Fruit fly (Drosophila melanogaster) whole organism, embryonic: ENCODE results near the gene ATP7.
A peak's percentile ranks its signal among the peaks of the same experiment; 100 is the strongest.

Experiments used
- Adf1 ChIP-seq: fragments of 200-800 bp; sonication (Bioruptor generic); IDR thresholded peaks from 2 replicates; pipeline ENCODE4 v1.3.6; 2022; ENCODE audit warnings: missing biosample characterization, missing genetic modification characterization
- BEAF-32 ChIP-seq: fragments of 200-800 bp; sonication (Bioruptor generic); optimal IDR thresholded peaks from 3 replicates; lab custom pipeline; 2017; ENCODE audit warnings: missing biosample characterization, missing genetic modification characterization, mild to moderate bottlenecking, moderate library complexity, missing genetic modification reagents
- BtbVII ChIP-seq: fragments of 200-800 bp; sonication (Bioruptor generic); optimal IDR thresholded peaks from 3 replicates; lab custom pipeline; 2017; ENCODE audit warnings: missing biosample characterization, mild to moderate bottlenecking, missing genetic modification characterization
- Bteb2 ChIP-seq: fragments of 200-800 bp; sonication (Bioruptor generic); optimal IDR thresholded peaks from 2 replicates; lab custom pipeline; 2016; ENCODE audit warnings: missing biosample characterization, missing genetic modification characterization
- CG10267 ChIP-seq: fragments of 200-800 bp; sonication (Bioruptor generic); optimal IDR thresholded peaks from 2 replicates; lab custom pipeline; 2018; ENCODE audit warnings: missing biosample characterization, mild to moderate bottlenecking, missing genetic modification characterization, moderate library complexity
- CG10979 ChIP-seq: fragments of 200-800 bp; sonication (Bioruptor generic); optimal IDR thresholded peaks from 2 replicates; lab custom pipeline; 2018; ENCODE audit warnings: missing biosample characterization, mild to moderate bottlenecking, missing genetic modification characterization, moderate library complexity
- CG11247 ChIP-seq: fragments of 200-800 bp; sonication (Bioruptor generic); IDR thresholded peaks from 2 replicates; pipeline ENCODE4 v1.3.6; 2022; ENCODE audit warnings: missing biosample characterization, missing genetic modification characterization
- CG11696 ChIP-seq: fragments of 200-800 bp; sonication (Bioruptor generic); IDR thresholded peaks from 2 replicates; pipeline ENCODE4 v1.3.6; 2022; ENCODE audit warnings: missing biosample characterization, missing genetic modification characterization
- CG12219 ChIP-seq: fragments of 200-800 bp; sonication (Bioruptor generic); optimal IDR thresholded peaks from 3 replicates; lab custom pipeline; 2018; ENCODE audit warnings: missing biosample characterization, mild to moderate bottlenecking, missing genetic modification characterization
- CG12391 ChIP-seq: fragments of 200-800 bp; sonication (Bioruptor generic); optimal IDR thresholded peaks from 3 replicates; lab custom pipeline; 2018; ENCODE audit warnings: missing biosample characterization, mild to moderate bottlenecking, missing genetic modification characterization, moderate library complexity
- CG12942 ChIP-seq: fragments of 200-800 bp; sonication (Bioruptor generic); optimal IDR thresholded peaks from 3 replicates; lab custom pipeline; 2016; ENCODE audit warnings: missing biosample characterization, missing genetic modification characterization
- CG13287 ChIP-seq: fragments of 200-800 bp; sonication (Bioruptor generic); IDR thresholded peaks from 2 replicates; pipeline ENCODE4 v1.3.6; 2022; ENCODE audit warnings: missing biosample characterization, missing genetic modification characterization; ENCODE audit not compliant: partially characterized antibody
- CG13296 ChIP-seq: fragments of 200-800 bp; sonication (Bioruptor generic); optimal IDR thresholded peaks from 3 replicates; lab custom pipeline; 2018; ENCODE audit warnings: missing biosample characterization, mild to moderate bottlenecking, missing genetic modification characterization
- CG13894 ChIP-seq: fragments of 200-800 bp; sonication (Bioruptor generic); optimal IDR thresholded peaks from 3 replicates; lab custom pipeline; 2018; ENCODE audit warnings: missing biosample characterization, mild to moderate bottlenecking, missing genetic modification characterization, moderate library complexity
- CG1603 ChIP-seq: fragments of 200-800 bp; sonication (Bioruptor generic); optimal IDR thresholded peaks from 2 replicates; lab custom pipeline; 2019; ENCODE audit warnings: missing biosample characterization, mild to moderate bottlenecking, missing genetic modification characterization, moderate library complexity
- CG1832 ChIP-seq: fragments of 200-800 bp; sonication (Bioruptor generic); optimal IDR thresholded peaks from 2 replicates; lab custom pipeline; 2017; ENCODE audit warnings: missing biosample characterization, mild to moderate bottlenecking, missing genetic modification characterization, inconsistent platforms
- CG32767 ChIP-seq: fragments of 200-800 bp; sonication (Bioruptor generic); IDR thresholded peaks from 2 replicates; pipeline ENCODE4 v1.3.6; 2022; ENCODE audit warnings: missing biosample characterization, missing genetic modification characterization
- CG3281 ChIP-seq: fragments of 200-800 bp; sonication (Bioruptor generic); optimal IDR thresholded peaks from 3 replicates; lab custom pipeline; 2017; ENCODE audit warnings: missing biosample characterization, mild to moderate bottlenecking, missing genetic modification characterization
- CG34422 ChIP-seq: fragments of 200-800 bp; sonication (Bioruptor generic); IDR thresholded peaks from 3 replicates; pipeline ENCODE4 v1.3.6; 2022; ENCODE audit warnings: missing biosample characterization, missing genetic modification characterization
- CG3995 ChIP-seq: fragments of 200-800 bp; sonication (Bioruptor generic); optimal IDR thresholded peaks from 3 replicates; lab custom pipeline; 2016; ENCODE audit warnings: missing biosample characterization, missing genetic modification characterization
- CG4360 ChIP-seq: fragments of 200-800 bp; sonication (Bioruptor generic); IDR thresholded peaks from 2 replicates; pipeline ENCODE4 v1.3.6; 2022; ENCODE audit warnings: missing biosample characterization, missing genetic modification characterization
- CG4730 ChIP-seq: fragments of 200-800 bp; sonication (Bioruptor generic); IDR thresholded peaks from 2 replicates; pipeline ENCODE4 v1.3.6; 2022; ENCODE audit warnings: missing biosample characterization, missing genetic modification characterization
- CG5245 ChIP-seq: fragments of 200-800 bp; sonication (Bioruptor generic); optimal IDR thresholded peaks from 3 replicates; lab custom pipeline; 2016; ENCODE audit warnings: missing biosample characterization, missing genetic modification characterization
- CG8290 ChIP-seq, 3 experiments: fragments of 200-800 bp; sonication (Bioruptor generic); optimal IDR thresholded peaks; 2 replicates each; lab custom pipeline; 2016 to 2019; ENCODE audit warnings: missing biosample characterization in 3 of 3, missing genetic modification characterization in 3 of 3, mild to moderate bottlenecking in 2 of 3, moderate library complexity in 1 of 3
- Doc2 ChIP-seq: fragments of 200-800 bp; sonication (Bioruptor generic); IDR thresholded peaks from 2 replicates; pipeline ENCODE4 v1.3.6; 2022; ENCODE audit warnings: missing biosample characterization, missing genetic modification characterization
- ERR ChIP-seq: fragments of 200-800 bp; sonication (Bioruptor generic); optimal IDR thresholded peaks from 2 replicates; lab custom pipeline; 2016; ENCODE audit warnings: missing biosample characterization, missing genetic modification characterization
- Med ChIP-seq: fragments of 200-800 bp; sonication (Bioruptor generic); peaks from one replicate; lab custom pipeline; 2016; ENCODE audit warnings: missing biosample characterization, missing genetic modification characterization, mild to moderate bottlenecking, inconsistent platforms, moderate library complexity
- PHDP ChIP-seq: fragments of 200-800 bp; sonication (Bioruptor generic); optimal IDR thresholded peaks from 3 replicates; lab custom pipeline; 2018; ENCODE audit warnings: missing biosample characterization, mild to moderate bottlenecking, missing genetic modification characterization, moderate library complexity
- Ssrp ChIP-seq: fragments of 200-800 bp; sonication (Bioruptor generic); optimal IDR thresholded peaks from 2 replicates; lab custom pipeline; 2018; ENCODE audit warnings: missing biosample characterization, mild to moderate bottlenecking, missing genetic modification characterization, moderate library complexity
- TFAM ChIP-seq: fragments of 200-800 bp; sonication (Bioruptor generic); optimal IDR thresholded peaks from 2 replicates; lab custom pipeline; 2017; ENCODE audit warnings: missing biosample characterization, missing genetic modification characterization, inconsistent platforms
- crol ChIP-seq: fragments of 200-800 bp; sonication (Bioruptor generic); IDR thresholded peaks from 2 replicates; pipeline ENCODE4 v1.3.6; 2022; ENCODE audit warnings: missing biosample characterization, missing genetic modification characterization
- crp ChIP-seq, 2 experiments: fragments of 200-800 bp; sonication (Bioruptor generic); optimal IDR thresholded peaks; 2 replicates in 1 of 2; 3 replicates in 1 of 2; lab custom pipeline; 2017; ENCODE audit warnings: missing biosample characterization in 2 of 2, missing genetic modification characterization in 2 of 2, mild to moderate bottlenecking in 1 of 2, moderate library complexity in 1 of 2
- danr ChIP-seq: fragments of 200-800 bp; sonication (Bioruptor generic); IDR thresholded peaks from 2 replicates; pipeline ENCODE4 v1.3.6; 2022; ENCODE audit warnings: missing biosample characterization, missing genetic modification characterization
- gcm ChIP-seq: fragments of 200-800 bp; sonication (Bioruptor generic); optimal IDR thresholded peaks from 2 replicates; lab custom pipeline; 2019; ENCODE audit warnings: missing biosample characterization, mild to moderate bottlenecking, missing genetic modification characterization, moderate library complexity
- gcm2 ChIP-seq: fragments of 200-800 bp; sonication (Bioruptor generic); optimal IDR thresholded peaks from 2 replicates; lab custom pipeline; 2016; ENCODE audit warnings: missing biosample characterization, missing genetic modification characterization
- gt ChIP-seq: fragments of 200-800 bp; sonication (Bioruptor generic); IDR thresholded peaks from 2 replicates; pipeline ENCODE4 v1.3.6; 2022; ENCODE audit warnings: missing biosample characterization, missing genetic modification characterization
- hb ChIP-seq: fragments of 200-800 bp; sonication (Bioruptor generic); IDR thresholded peaks from 3 replicates; pipeline ENCODE4 v1.3.6; 2022; ENCODE audit warnings: missing biosample characterization, missing genetic modification characterization; ENCODE audit not compliant: partially characterized antibody
- org-1 ChIP-seq: fragments of 200-800 bp; sonication (Bioruptor generic); optimal IDR thresholded peaks from 2 replicates; lab custom pipeline; 2017; ENCODE audit warnings: missing biosample characterization, missing genetic modification characterization
- phol ChIP-seq: fragments of 200-800 bp; sonication (Bioruptor generic); optimal IDR thresholded peaks from 3 replicates; lab custom pipeline; 2018; ENCODE audit warnings: missing biosample characterization, mild to moderate bottlenecking, missing genetic modification characterization, moderate library complexity
- pros ChIP-seq: fragments of 200-800 bp; sonication (Bioruptor generic); optimal IDR thresholded peaks from 3 replicates; lab custom pipeline; 2019; ENCODE audit warnings: missing biosample characterization, mild to moderate bottlenecking, missing genetic modification characterization, moderate library complexity
- pzg ChIP-seq: fragments of 200-800 bp; sonication (Bioruptor generic); optimal IDR thresholded peaks from 3 replicates; lab custom pipeline; 2018; ENCODE audit warnings: missing biosample characterization, mild to moderate bottlenecking, missing genetic modification characterization, moderate library complexity
- slbo ChIP-seq: fragments of 200-800 bp; sonication (Bioruptor generic); IDR thresholded peaks from 2 replicates; pipeline ENCODE4 v1.3.6; 2022; ENCODE audit warnings: missing biosample characterization, missing genetic modification characterization
- sob ChIP-seq: fragments of 200-800 bp; sonication (Bioruptor generic); IDR thresholded peaks from 2 replicates; pipeline ENCODE4 v1.3.6; 2022; ENCODE audit warnings: missing biosample characterization, missing genetic modification characterization
- sr ChIP-seq: fragments of 200-800 bp; sonication (Bioruptor generic); IDR thresholded peaks from 3 replicates; pipeline ENCODE4 v1.3.6; 2022; ENCODE audit warnings: missing biosample characterization, missing genetic modification characterization
- tio ChIP-seq: fragments of 200-800 bp; sonication (Bioruptor generic); optimal IDR thresholded peaks from 2 replicates; lab custom pipeline; 2017; ENCODE audit warnings: missing biosample characterization, missing genetic modification characterization, inconsistent platforms
- twi ChIP-seq: fragments of 200-800 bp; optimal IDR thresholded peaks from 2 replicates; lab custom pipeline; 2019; ENCODE audit warnings: missing biosample characterization, mild to moderate bottlenecking, missing genetic modification characterization, moderate library complexity
- unc-4 ChIP-seq: fragments of 200-800 bp; sonication (Bioruptor generic); IDR thresholded peaks from 2 replicates; pipeline ENCODE4 v1.3.6; 2022; ENCODE audit warnings: missing biosample characterization, missing genetic modification characterization; ENCODE audit not compliant: partially characterized antibody
- vfl ChIP-seq: fragments of 200-800 bp; sonication (Bioruptor generic); optimal IDR thresholded peaks from 2 replicates; lab custom pipeline; 2016; ENCODE audit warnings: missing biosample characterization, missing genetic modification characterization
- vnd ChIP-seq: fragments of 200-800 bp; sonication (Bioruptor generic); IDR thresholded peaks from 3 replicates; pipeline ENCODE4 v1.3.6; 2022; ENCODE audit warnings: missing biosample characterization, missing genetic modification characterization; ENCODE audit not compliant: partially characterized antibody
- zen ChIP-seq: fragments of 200-800 bp; sonication (Bioruptor generic); optimal IDR thresholded peaks from 3 replicates; lab custom pipeline; 2018; ENCODE audit warnings: missing biosample characterization, mild to moderate bottlenecking, missing genetic modification characterization, moderate library complexity

The ATP7 gene

dm6 chrX:11806196-11806595 is 48.6 kb upstream of the ATP7 start (continued):
- TF ChIP-seq PHDP (tag; lab: Kevin White, UChicago) = no peak
- TF ChIP-seq CG4360 (GFP tag; lab: Robert Waterston, UW) = no peak
- no peak for TF ChIP-seq Ssrp (tag; lab: Kevin White, UChicago)
- TF ChIP-seq CG5245 = no peak
- no peak for TF ChIP-seq CG12942 (GFP tag; lab: Kevin White, UChicago)
- no peak for TF ChIP-seq Doc2 (GFP tag; lab: Robert Waterston, UW)
- no peak for TF ChIP-seq CG1832 (GFP tag; lab: Kevin White, UChicago)
- 0 out of 2 replicates have a peak, but pooled peaks have one; percentile 10 for TF ChIP-seq CG13287
- no peak for TF ChIP-seq CG3281 (GFP tag; lab: Kevin White, UChicago)
- no peak for TF ChIP-seq vnd (GFP tag; lab: Robert Waterston, UW)
- TF ChIP-seq vfl (GFP tag; lab: Kevin White, UChicago) = no peak
- TF ChIP-seq ERR (GFP tag; lab: Kevin White, UChicago) = no peak
- no peak for TF ChIP-seq sr (GFP tag; lab: Robert Waterston, UW)
- TF ChIP-seq crp (GFP tag; optimal IDR thresholded peaks at IDR 0.05; lab: Kevin White, UChicago) = no peak
- no peak for TF ChIP-seq tio
- peak; percentile 42 for TF ChIP-seq CG1603 (tag; lab: Kevin White, UChicago)
- no peak for TF ChIP-seq gt (GFP tag; lab: Robert Waterston, UW)
- no peak for TF ChIP-seq gcm2
- TF ChIP-seq CG11696 (GFP tag; lab: Robert Waterston, UW) = no peak
- TF ChIP-seq CG32767 = no peak
- TF ChIP-seq sob (GFP tag; lab: Robert Waterston, UW) = peak; percentile 36; the same call in 1 of the 2 replicates
- TF ChIP-seq BtbVII (GFP tag; lab: Kevin White, UChicago) = no peak
- peak; percentile 53 for TF ChIP-seq pzg
- TF ChIP-seq pros (GFP tag; lab: Kevin White, UChicago) = no peak
- TF ChIP-seq crol (GFP tag; lab: Robert Waterston, UW) = no peak
- TF ChIP-seq CG11247 (GFP tag; lab: Robert Waterston, UW) = no peak
- TF ChIP-seq Med (GFP tag; lab: Kevin White, UChicago) = peak; percentile 87
- peak; percentile 27; the same call in 1 of the 2 replicates for TF ChIP-seq slbo (GFP tag; lab: Robert Waterston, UW)
- no peak for TF ChIP-seq unc-4 (GFP tag; lab: Robert Waterston, UW)
- peak; percentile 22 for TF ChIP-seq CG13894 (tag; lab: Kevin White, UChicago)
- TF ChIP-seq twi = no peak
- no peak for TF ChIP-seq gcm (GFP tag; lab: Kevin White, UChicago)
- TF ChIP-seq CG34422 (GFP tag; lab: Robert Waterston, UW) = peak; percentile 81; the same call in 1 of the 3 replicates
- TF ChIP-seq zen (tag; lab: Kevin White, UChicago) = no peak
- no peak for TF ChIP-seq org-1 (GFP tag; lab: Kevin White, UChicago)
- TF ChIP-seq BEAF-32 (GFP tag; lab: Kevin White, UChicago) = peak; percentile 30
- TF ChIP-seq CG13296 = no peak
- no peak for TF ChIP-seq CG10979 (tag; lab: Kevin White, UChicago)
- no peak for TF ChIP-seq CG8290 (GFP tag; optimal IDR thresholded peaks at IDR 0.05; lab: Kevin White, UChicago)
- TF ChIP-seq CG8290 (tag; optimal IDR thresholded peaks at IDR 0.05; lab: Kevin White, UChicago) = peak in 1 of 2 experiments; percentile 62
- TF ChIP-seq Adf1 (GFP tag; lab: Robert Waterston, UW) = peak; percentile 26; the same call in 1 of the 2 replicates
- TF ChIP-seq phol (tag; lab: Kevin White, UChicago) = no peak
- TF ChIP-seq CG3995 (GFP tag; lab: Kevin White, UChicago) = no peak
- no peak for TF ChIP-seq TFAM
- TF ChIP-seq CG4730 = no peak
- TF ChIP-seq Bteb2 (GFP tag; lab: Kevin White, UChicago) = no peak
- no peak for TF ChIP-seq hb (GFP tag; lab: Robert Waterston, UW)
- peak; percentile 90 for TF ChIP-seq CG10267 (tag; lab: Kevin White, UChicago)
- no peak for TF ChIP-seq danr (GFP tag; lab: Robert Waterston, UW)
- TF ChIP-seq CG12391 (tag; lab: Kevin White, UChicago) = no peak
- no peak for TF ChIP-seq CG12219 (GFP tag; lab: Kevin White, UChicago)
